Worm (Caenorhabditis elegans) whole organism, L4 larva: ENCODE results near the gene Y38A10A.7.

Source experiments
- D1046.2 ChIP-seq: fragments of 200-800 bp; sonication (Bioruptor generic); IDR thresholded peaks from 2 replicates; pipeline ENCODE4 v1.3.6; 2022; ENCODE audit warnings: missing genetic modification characterization, missing compliant biosample characterization
- F26F4.8 ChIP-seq: fragments of 200-800 bp; sonication (Bioruptor generic); conservative IDR thresholded peaks from 2 replicates; pipeline ENCODE4 v1.3.6; 2022; ENCODE audit warnings: missing genetic modification characterization, missing compliant biosample characterization
- F44E2.7 ChIP-seq: fragments of 200-800 bp; sonication (Bioruptor generic); IDR thresholded peaks from 2 replicates; pipeline ENCODE4 v2.1.2; 2022; ENCODE audit warnings: missing genetic modification characterization, missing compliant biosample characterization
- ZK337.2 ChIP-seq: fragments of 200-800 bp; sonication (Bioruptor generic); IDR thresholded peaks from 2 replicates; pipeline ENCODE4 v1.3.6; 2022; ENCODE audit warnings: missing genetic modification reagents, missing genetic modification characterization, missing compliant biosample characterization
- ZK546.5 ChIP-seq, 2 experiments: sonication (generic microtip); optimal IDR thresholded peaks; 2 replicates each; lab custom pipeline; 2017; ENCODE audit warnings: missing biosample characterization in 2 of 2, missing genetic modification characterization in 2 of 2
- aly-2 ChIP-seq: sonication (generic microtip); optimal IDR thresholded peaks from 2 replicates; lab custom pipeline; 2018; ENCODE audit warnings: missing biosample characterization, missing genetic modification characterization
- ama-1 ChIP-seq: fragments of 150-350 bp; optimal IDR thresholded peaks from 2 replicates; lab custom pipeline; 2014; ENCODE audit warnings: inconsistent platforms, mixed read lengths
- ceh-28 ChIP-seq: fragments of 150-350 bp; optimal IDR thresholded peaks from 2 replicates; lab custom pipeline; 2014; ENCODE audit warnings: missing biosample characterization, missing genetic modification reagents, missing genetic modification characterization
- ceh-32 ChIP-seq: sonication (generic microtip); optimal IDR thresholded peaks from 2 replicates; lab custom pipeline; 2016; ENCODE audit warnings: mild to moderate bottlenecking, missing genetic modification characterization, missing compliant biosample characterization; ENCODE audit not compliant: poor library complexity
- ceh-44 ChIP-seq: fragments of 200-800 bp; sonication (Bioruptor generic); IDR thresholded peaks from 2 replicates; pipeline ENCODE4 v1.3.6; 2022; ENCODE audit warnings: missing genetic modification reagents, missing genetic modification characterization, missing compliant biosample characterization
- ceh-62 ChIP-seq: sonication (generic microtip); optimal IDR thresholded peaks from 2 replicates; lab custom pipeline; 2017; ENCODE audit warnings: missing biosample characterization, missing genetic modification characterization
- ces-1 ChIP-seq: fragments of 150-350 bp; sonication (generic microtip); optimal IDR thresholded peaks from 4 replicates; lab custom pipeline; 2014; ENCODE audit warnings: missing biosample characterization, missing genetic modification reagents, missing genetic modification characterization
- daf-16 ChIP-seq, 3 experiments: sonication (generic microtip); optimal IDR thresholded peaks; 2 replicates each; lab custom pipeline; 2016 to 2017; ENCODE audit warnings: missing genetic modification characterization in 3 of 3, missing genetic modification reagents in 3 of 3, mild to moderate bottlenecking in 2 of 3, missing compliant biosample characterization in 2 of 3, missing biosample characterization in 1 of 3, moderate library complexity in 1 of 3
- duxl-1 ChIP-seq: sonication (generic microtip); optimal IDR thresholded peaks from 2 replicates; lab custom pipeline; 2016; ENCODE audit warnings: mild to moderate bottlenecking, missing genetic modification characterization, moderate library complexity, missing compliant biosample characterization; ENCODE audit not compliant: poor library complexity
- dve-1 ChIP-seq: sonication (generic microtip); optimal IDR thresholded peaks from 2 replicates; lab custom pipeline; 2017; ENCODE audit warnings: antibody characterized with exemption, mild to moderate bottlenecking, missing genetic modification characterization, missing compliant biosample characterization; ENCODE audit not compliant: insufficient read depth
- egl-27 ChIP-seq: sonication (generic microtip); optimal IDR thresholded peaks from 3 replicates; lab custom pipeline; 2017; ENCODE audit warnings: missing biosample characterization, missing genetic modification reagents, missing genetic modification characterization
- egl-43 ChIP-seq: fragments of 200-800 bp; sonication (Bioruptor generic); IDR thresholded peaks from 2 replicates; pipeline ENCODE4 v1.3.6; 2022; ENCODE audit warnings: missing genetic modification reagents, missing genetic modification characterization, missing compliant biosample characterization
- hlh-11 ChIP-seq: fragments of 200-800 bp; sonication (Bioruptor generic); optimal IDR thresholded peaks from 2 replicates; lab custom pipeline; 2018; ENCODE audit warnings: mild to moderate bottlenecking, missing genetic modification characterization, missing compliant biosample characterization
- lin-38 ChIP-seq: fragments of 200-800 bp; sonication (Bioruptor generic); IDR thresholded peaks from 2 replicates; pipeline ENCODE4 v1.3.6; 2022; ENCODE audit warnings: missing genetic modification reagents, missing genetic modification characterization, missing compliant biosample characterization
- madf-9 ChIP-seq: fragments of 200-800 bp; sonication (Bioruptor generic); conservative IDR thresholded peaks from 2 replicates; pipeline ENCODE4 v1.3.6; 2022; ENCODE audit warnings: missing genetic modification reagents, missing genetic modification characterization, missing compliant biosample characterization
- mxl-2 ChIP-seq: fragments of 200-800 bp; sonication (Bioruptor generic); conservative IDR thresholded peaks from 2 replicates; pipeline ENCODE4 v1.3.6; 2022; ENCODE audit warnings: missing genetic modification reagents, missing genetic modification characterization, missing compliant biosample characterization
- mxl-3 ChIP-seq: fragments of 200-800 bp; sonication (Bioruptor generic); optimal IDR thresholded peaks from 2 replicates; lab custom pipeline; 2018; ENCODE audit warnings: mild to moderate bottlenecking, missing genetic modification characterization, missing compliant biosample characterization
- nhr-102 ChIP-seq: sonication (generic microtip); optimal IDR thresholded peaks from 2 replicates; lab custom pipeline; 2016; ENCODE audit warnings: mild to moderate bottlenecking, missing genetic modification characterization, moderate library complexity, missing compliant biosample characterization
- nhr-25 ChIP-seq: sonication (generic microtip); optimal IDR thresholded peaks from 2 replicates; lab custom pipeline; 2017; ENCODE audit warnings: missing genetic modification characterization, mild to moderate bottlenecking, missing compliant biosample characterization, antibody characterized with exemption, moderate library complexity, borderline replicate concordance; ENCODE audit not compliant: insufficient read depth
- nhr-28 ChIP-seq: fragments of 150-350 bp; optimal IDR thresholded peaks from 2 replicates; lab custom pipeline; 2014; ENCODE audit warnings: missing biosample characterization, missing genetic modification characterization
- php-3 ChIP-seq: fragments of 200-800 bp; sonication (Bioruptor generic); IDR thresholded peaks from 2 replicates; pipeline ENCODE4 v1.3.6; 2022; ENCODE audit warnings: missing genetic modification reagents, missing genetic modification characterization, missing compliant biosample characterization
- pqm-1 ChIP-seq: sonication (generic microtip); optimal IDR thresholded peaks from 2 replicates; lab custom pipeline; 2017; ENCODE audit warnings: missing biosample characterization, missing genetic modification characterization
- set-16 ChIP-seq: fragments of 200-800 bp; sonication (Bioruptor generic); IDR thresholded peaks from 2 replicates; pipeline ENCODE4 v1.3.6; 2022; ENCODE audit warnings: missing genetic modification reagents, missing genetic modification characterization, missing compliant biosample characterization
- spr-3 ChIP-seq: fragments of 200-800 bp; sonication (Bioruptor generic); optimal IDR thresholded peaks from 2 replicates; lab custom pipeline; 2018; ENCODE audit warnings: mild to moderate bottlenecking, missing genetic modification characterization, missing compliant biosample characterization
- unc-39 ChIP-seq: sonication (generic microtip); optimal IDR thresholded peaks from 2 replicates; lab custom pipeline; 2017; ENCODE audit warnings: missing biosample characterization, missing genetic modification characterization
- unc-62 ChIP-seq, 3 experiments: fragments of 150-350 bp in 1 of 3; sonication (generic microtip); optimal IDR thresholded peaks in 2 of 3; peaks in 1 of 3; 1 replicate in 1 of 3; 2 replicates in 2 of 3; lab custom pipeline; 2014 to 2017; ENCODE audit warnings: missing biosample characterization in 3 of 3, missing genetic modification characterization in 3 of 3, missing genetic modification reagents in 3 of 3, missing genotype in 1 of 3

Gene Y38A10A.7

ce11 chrV:6100492-6101004 lies 4.6 kb downstream of the Y38A10A.7 start, which contains the start of gene crt-1 (continued):
- TF ChIP-seq spr-3 (GFP tag; lab: Kevin White, UChicago) (peak; percentile 77), aly-2 (tag; lab: Kevin White, UChicago) (no peak), php-3 (GFP tag; lab: Robert Waterston, UW) (peak; percentile 85), ceh-28 (tag; lab: Kevin White, UChicago) (no peak), madf-9 (GFP tag; lab: Robert Waterston, UW) (peak; percentile 51; the same call in 1 of the 2 replicates), dve-1 (tag; lab: Kevin White, UChicago) (peak; percentile 95), ceh-32 (tag; lab: Kevin White, UChicago) (peak; percentile 54), nhr-102 (peak; percentile 92), D1046.2 (GFP tag; lab: Robert Waterston, UW) (peak; percentile 86; the same call in 1 of the 2 replicates), mxl-2 (GFP tag; lab: Robert Waterston, UW) (no peak), hlh-11 (peak; percentile 98), egl-43 (GFP tag; lab: Robert Waterston, UW) (peak; percentile 86), duxl-1 (tag; lab: Kevin White, UChicago) (peak; percentile 74), F44E2.7 (GFP tag; lab: Robert Waterston, UW) (no peak), lin-38 (GFP tag; lab: Robert Waterston, UW) (peak; percentile 79)

- TF ChIP-seq daf-16 (GFP tag; optimal IDR thresholded peaks at IDR 0.05; lab: Kevin White, UChicago) (no peak), daf-16 (tag; optimal IDR thresholded peaks at IDR 0.05; lab: Kevin White, UChicago) (peak; percentile 74), ama-1 (lab: Kevin White, UChicago) (no peak), nhr-28 (tag; lab: Kevin White, UChicago) (peak; percentile 17), madf-9 (GFP tag; lab: Robert Waterston, UW) (no peak), unc-62 (GFP tag; optimal IDR thresholded peaks at IDR 0.05 in 1 of 2; lab: Kevin White, UChicago) (peak in 1 of 2 experiments; percentile 49), unc-62 (tag; optimal IDR thresholded peaks at IDR 0.05; lab: Kevin White, UChicago) (no peak), ceh-44 (no peak), pqm-1 (tag; lab: Kevin White, UChicago) (peak; percentile 39), dve-1 (tag; lab: Kevin White, UChicago) (peak; percentile 43)
Measured at ce11 chrV:6101243-6101898, 5.4 kb downstream of the Y38A10A.7 start.

DNA sequence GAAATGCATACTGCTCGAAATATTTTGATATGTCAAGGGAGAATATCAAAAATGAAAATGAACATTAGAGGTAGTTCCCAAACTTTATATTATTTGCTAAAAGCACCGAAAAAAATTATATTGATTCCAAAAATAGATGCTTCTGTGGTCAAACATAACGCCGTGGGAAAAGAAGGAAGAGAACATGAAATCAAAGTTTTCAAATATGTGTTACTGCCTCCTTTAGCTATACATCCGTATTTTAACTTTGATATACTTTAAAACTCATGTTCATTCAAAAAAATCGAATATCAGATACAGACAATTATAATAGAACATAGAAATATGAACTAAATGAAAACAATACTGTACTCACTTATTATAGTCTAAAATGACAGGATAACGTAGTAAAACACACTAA lies 7.4 kb downstream of the Y38A10A.7 start, which contains the start of gene Y38A10A.11:
Gene Y38A10A.11 (minus strand): TSS at position 101 of the 400 bp plus-strand sequence.
- TF ChIP-seq ZK546.5 (tag; optimal IDR thresholded peaks at IDR 0.05; lab: Kevin White, UChicago) (no peak), mxl-3 (GFP tag; lab: Kevin White, UChicago) (no peak), madf-9 (GFP tag; lab: Robert Waterston, UW) (no peak), unc-39 (no peak), ces-1 (GFP tag; lab: Kevin White, UChicago) (no peak), ceh-62 (no peak), ceh-44 (no peak), aly-2 (tag; lab: Kevin White, UChicago) (no peak)

- no peak for TF ChIP-seq F26F4.8 (GFP tag; lab: Robert Waterston, UW)
- peak; percentile 27 for TF ChIP-seq nhr-25 (tag; lab: Kevin White, UChicago)
- peak; percentile 53 for TF ChIP-seq set-16
- no peak for TF ChIP-seq ZK337.2
- no peak for TF ChIP-seq php-3 (GFP tag; lab: Robert Waterston, UW)
- TF ChIP-seq hlh-11: peak; percentile 31
- no peak for TF ChIP-seq egl-27 (tag; lab: Kevin White, UChicago)
Measured at ce11 chrV:6105374-6105773, 9.4 kb downstream of the Y38A10A.7 start, which contains the start of gene atf-8. TSS of gene atf-8 (plus strand) at chrV:6105607.
